Fruit fly (Drosophila melanogaster) whole organism, prepupa: ENCODE measurements around the gene Agxt.

ENCODE experiments used
- Blimp-1 ChIP-seq: fragments of 200-800 bp; sonication (Bioruptor generic); optimal IDR thresholded peaks from 3 replicates; lab custom pipeline; 2017; ENCODE audit warnings: missing biosample characterization, missing genetic modification characterization, mild to moderate bottlenecking, moderate library complexity, missing genetic modification reagents
- CG15336 ChIP-seq: fragments of 200-800 bp; sonication (Bioruptor generic); IDR thresholded peaks from 2 replicates; pipeline ENCODE4 v1.3.6; 2022; ENCODE audit warnings: missing biosample characterization, missing genetic modification characterization
- CG1621 ChIP-seq: fragments of 200-800 bp; sonication (Bioruptor generic); optimal IDR thresholded peaks from 3 replicates; lab custom pipeline; 2018; ENCODE audit warnings: missing biosample characterization, mild to moderate bottlenecking, missing genetic modification characterization
- CG3032 ChIP-seq: fragments of 200-800 bp; optimal IDR thresholded peaks from 2 replicates; lab custom pipeline; 2019; ENCODE audit warnings: missing biosample characterization, mild to moderate bottlenecking, missing genetic modification characterization, moderate library complexity
- CG31627 ChIP-seq: fragments of 200-800 bp; sonication (Bioruptor generic); optimal IDR thresholded peaks from 3 replicates; lab custom pipeline; 2016; ENCODE audit warnings: missing biosample characterization, missing genetic modification characterization
- CG32006 ChIP-seq: fragments of 200-800 bp; sonication (Bioruptor generic); optimal IDR thresholded peaks from 3 replicates; lab custom pipeline; 2017; ENCODE audit warnings: missing biosample characterization, mild to moderate bottlenecking, missing genetic modification characterization
- CG34406 ChIP-seq: fragments of 200-800 bp; sonication (Bioruptor generic); optimal IDR thresholded peaks from 3 replicates; lab custom pipeline; 2016; ENCODE audit warnings: missing biosample characterization, missing genetic modification characterization
- CG3919 ChIP-seq: fragments of 200-800 bp; sonication (Bioruptor generic); optimal IDR thresholded peaks from 3 replicates; lab custom pipeline; 2016; ENCODE audit warnings: missing biosample characterization, missing genetic modification characterization
- CG4318 ChIP-seq: fragments of 200-800 bp; sonication (Bioruptor generic); optimal IDR thresholded peaks from 3 replicates; lab custom pipeline; 2017; ENCODE audit warnings: missing biosample characterization, mild to moderate bottlenecking, missing genetic modification characterization
- CG6163 ChIP-seq: fragments of 200-800 bp; sonication (Bioruptor generic); IDR thresholded peaks from 3 replicates; pipeline ENCODE4 v1.3.6; 2022; ENCODE audit warnings: missing biosample characterization, missing genetic modification characterization
- CG6276 ChIP-seq: fragments of 200-800 bp; sonication (Bioruptor generic); optimal IDR thresholded peaks from 2 replicates; lab custom pipeline; 2017; ENCODE audit warnings: missing biosample characterization, mild to moderate bottlenecking, missing genetic modification characterization
- CG6808 ChIP-seq: fragments of 200-800 bp; sonication (Bioruptor generic); optimal IDR thresholded peaks from 3 replicates; lab custom pipeline; 2017; ENCODE audit warnings: missing biosample characterization, missing genetic modification characterization, mild to moderate bottlenecking, moderate library complexity, missing genetic modification reagents
- CG6854 ChIP-seq: fragments of 200-800 bp; sonication (Bioruptor generic); optimal IDR thresholded peaks from 2 replicates; lab custom pipeline; 2017; ENCODE audit warnings: missing biosample characterization, mild to moderate bottlenecking, missing genetic modification characterization
- CG7368 ChIP-seq: fragments of 200-800 bp; sonication (Bioruptor generic); optimal IDR thresholded peaks from 3 replicates; lab custom pipeline; 2016; ENCODE audit warnings: missing biosample characterization, missing genetic modification characterization
- CG8119 ChIP-seq: fragments of 200-800 bp; sonication (Bioruptor generic); IDR thresholded peaks from 3 replicates; pipeline ENCODE4 v1.3.6; 2022; ENCODE audit warnings: missing biosample characterization, missing genetic modification characterization
- CG8319 ChIP-seq: fragments of 200-800 bp; sonication (Bioruptor generic); optimal IDR thresholded peaks from 3 replicates; lab custom pipeline; 2016; ENCODE audit warnings: missing biosample characterization, missing genetic modification characterization
- CG9139 ChIP-seq: fragments of 200-800 bp; sonication (Bioruptor generic); optimal IDR thresholded peaks from 3 replicates; lab custom pipeline; 2017; ENCODE audit warnings: missing biosample characterization, mild to moderate bottlenecking, missing genetic modification characterization
- Eip75B ChIP-seq: fragments of 200-800 bp; sonication (Bioruptor generic); optimal IDR thresholded peaks from 3 replicates; lab custom pipeline; 2016; ENCODE audit warnings: missing biosample characterization, missing genetic modification characterization
- Eip78C ChIP-seq: fragments of 200-800 bp; sonication (Bioruptor generic); peaks from one replicate; lab custom pipeline; 2016; ENCODE audit warnings: missing biosample characterization, missing genetic modification characterization
- Ets21C ChIP-seq: fragments of 200-800 bp; sonication (Bioruptor generic); optimal IDR thresholded peaks from 3 replicates; lab custom pipeline; 2016; ENCODE audit warnings: missing biosample characterization, missing genetic modification characterization
- Ets96B ChIP-seq: fragments of 200-800 bp; optimal IDR thresholded peaks from 2 replicates; lab custom pipeline; 2019; ENCODE audit warnings: missing biosample characterization, mild to moderate bottlenecking, missing genetic modification characterization, moderate library complexity
- Gug ChIP-seq: fragments of 200-800 bp; sonication (Bioruptor generic); IDR thresholded peaks from 2 replicates; pipeline ENCODE4 v1.3.6; 2022; ENCODE audit warnings: missing biosample characterization, missing genetic modification characterization
- Hr38 ChIP-seq: sonication (Bioruptor generic); optimal IDR thresholded peaks from 2 replicates; lab custom pipeline; 2016; ENCODE audit warnings: missing biosample characterization, missing genetic modification characterization
- Hr39 ChIP-seq: fragments of 200-800 bp; sonication (Bioruptor generic); optimal IDR thresholded peaks from 2 replicates; lab custom pipeline; 2016; ENCODE audit warnings: missing biosample characterization, missing genetic modification characterization
- Hr4 ChIP-seq: fragments of 200-800 bp; sonication (Bioruptor generic); optimal IDR thresholded peaks from 3 replicates; lab custom pipeline; 2016; ENCODE audit warnings: missing biosample characterization, missing genetic modification characterization
- Lpt ChIP-seq: fragments of 200-800 bp; sonication (Bioruptor generic); optimal IDR thresholded peaks from 3 replicates; lab custom pipeline; 2016; ENCODE audit warnings: missing biosample characterization, missing genetic modification characterization
- Met ChIP-seq: fragments of 200-800 bp; sonication (Bioruptor generic); optimal IDR thresholded peaks from 3 replicates; lab custom pipeline; 2016; ENCODE audit warnings: missing biosample characterization, missing genetic modification characterization
- OdsH ChIP-seq: fragments of 200-800 bp; sonication (Bioruptor generic); optimal IDR thresholded peaks from 3 replicates; lab custom pipeline; 2016; ENCODE audit warnings: missing biosample characterization, missing genetic modification characterization
- Smox ChIP-seq: fragments of 200-800 bp; sonication (Bioruptor generic); optimal IDR thresholded peaks from 3 replicates; lab custom pipeline; 2016; ENCODE audit warnings: missing biosample characterization, missing genetic modification characterization
- Sox102F ChIP-seq: fragments of 200-800 bp; sonication (Bioruptor generic); optimal IDR thresholded peaks from 2 replicates; lab custom pipeline; 2016; ENCODE audit warnings: missing biosample characterization, mild to moderate bottlenecking, missing genetic modification characterization
- Sox14 ChIP-seq: fragments of 200-800 bp; sonication (Bioruptor generic); optimal IDR thresholded peaks from 3 replicates; lab custom pipeline; 2016; ENCODE audit warnings: missing biosample characterization, missing genetic modification characterization
- Sox15 ChIP-seq: fragments of 200-800 bp; sonication (Bioruptor generic); optimal IDR thresholded peaks from 3 replicates; lab custom pipeline; 2016; ENCODE audit warnings: missing biosample characterization, missing genetic modification characterization
- acj6 ChIP-seq: fragments of 200-800 bp; sonication (Bioruptor generic); optimal IDR thresholded peaks from 3 replicates; lab custom pipeline; 2016; ENCODE audit warnings: missing biosample characterization, missing genetic modification characterization
- cyc ChIP-seq: fragments of 200-800 bp; sonication (Bioruptor generic); optimal IDR thresholded peaks from 3 replicates; lab custom pipeline; 2016; ENCODE audit warnings: missing biosample characterization, missing genetic modification characterization
- dac ChIP-seq: fragments of 200-800 bp; sonication (Bioruptor generic); optimal IDR thresholded peaks from 2 replicates; lab custom pipeline; 2017; ENCODE audit warnings: missing biosample characterization, mild to moderate bottlenecking, missing genetic modification characterization
- dsx ChIP-seq: fragments of 200-800 bp; optimal IDR thresholded peaks from 3 replicates; lab custom pipeline; 2019; ENCODE audit warnings: missing biosample characterization, mild to moderate bottlenecking, missing genetic modification characterization, moderate library complexity; ENCODE audit not compliant: poor library complexity, severe bottlenecking
- eg ChIP-seq: fragments of 200-800 bp; sonication (Bioruptor generic); IDR thresholded peaks from 3 replicates; pipeline ENCODE4 v1.3.6; 2022; ENCODE audit warnings: missing biosample characterization, missing genetic modification characterization
- fd59A ChIP-seq: fragments of 200-800 bp; sonication (Bioruptor generic); optimal IDR thresholded peaks from 2 replicates; lab custom pipeline; 2017; ENCODE audit warnings: missing biosample characterization, mild to moderate bottlenecking, missing genetic modification characterization, missing genetic modification reagents
- fd85E ChIP-seq: fragments of 200-800 bp; sonication (Bioruptor generic); optimal IDR thresholded peaks from 3 replicates; lab custom pipeline; 2016; ENCODE audit warnings: missing biosample characterization, missing genetic modification characterization
- fkh ChIP-seq: fragments of 200-800 bp; sonication (Bioruptor generic); optimal IDR thresholded peaks from 3 replicates; lab custom pipeline; 2017; ENCODE audit warnings: missing biosample characterization, mild to moderate bottlenecking, missing genetic modification characterization, moderate library complexity
- lz ChIP-seq: fragments of 200-800 bp; sonication (Bioruptor generic); optimal IDR thresholded peaks from 3 replicates; lab custom pipeline; 2016; ENCODE audit warnings: missing biosample characterization, missing genetic modification characterization
- pdm3 ChIP-seq: fragments of 200-800 bp; sonication (Bioruptor generic); optimal IDR thresholded peaks from 3 replicates; lab custom pipeline; 2016; ENCODE audit warnings: missing biosample characterization, missing genetic modification characterization
- salr ChIP-seq, 2 experiments: fragments of 200-800 bp; sonication (Bioruptor generic); optimal IDR thresholded peaks; 3 replicates each; lab custom pipeline; 2016 to 2018; ENCODE audit warnings: missing biosample characterization in 2 of 2, missing genetic modification characterization in 2 of 2, mild to moderate bottlenecking in 1 of 2
- spab ChIP-seq: fragments of 200-800 bp; sonication (Bioruptor generic); optimal IDR thresholded peaks from 2 replicates; lab custom pipeline; 2017; ENCODE audit warnings: missing biosample characterization, mild to moderate bottlenecking, missing genetic modification characterization, missing genetic modification reagents
- ss ChIP-seq, 2 experiments: fragments of 200-800 bp; sonication (Bioruptor generic); optimal IDR thresholded peaks; 2 replicates in 1 of 2; 3 replicates in 1 of 2; lab custom pipeline; 2017 to 2018; ENCODE audit warnings: mild to moderate bottlenecking in 2 of 2, missing biosample characterization in 2 of 2, missing genetic modification characterization in 2 of 2, moderate library complexity in 1 of 2
- svp ChIP-seq: fragments of 200-800 bp; sonication (Bioruptor generic); peaks from one replicate; lab custom pipeline; 2016; ENCODE audit warnings: missing biosample characterization, missing genetic modification characterization
- topi ChIP-seq: fragments of 200-800 bp; sonication (Bioruptor generic); optimal IDR thresholded peaks from 3 replicates; lab custom pipeline; 2016; ENCODE audit warnings: missing biosample characterization, missing genetic modification characterization
- vri ChIP-seq: fragments of 200-800 bp; sonication (Bioruptor generic); optimal IDR thresholded peaks from 3 replicates; lab custom pipeline; 2016; ENCODE audit warnings: missing biosample characterization, mild to moderate bottlenecking, missing genetic modification characterization

Agxt gene

DNA sequence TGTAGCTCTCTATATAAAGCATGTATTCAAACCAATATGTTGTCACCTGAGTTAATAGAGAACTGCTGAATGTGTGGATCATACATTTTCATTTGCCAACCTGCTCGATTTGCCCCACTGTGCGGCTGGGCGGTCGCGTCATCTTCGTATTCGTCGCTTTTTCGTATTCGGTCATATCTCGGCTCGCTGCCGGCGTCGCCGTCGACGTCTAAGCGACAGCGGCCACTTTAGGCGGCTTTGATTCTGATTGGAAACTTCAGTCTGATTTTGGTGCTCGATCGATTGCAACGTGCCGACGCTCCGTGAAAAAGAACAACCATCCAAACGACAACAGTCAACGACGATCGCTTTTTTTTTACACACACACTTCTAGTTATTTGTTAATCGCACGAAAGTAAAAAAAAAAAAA lies 17.1 kb downstream of the Agxt start:
- TF ChIP-seq Sox102F (GFP tag; lab: Kevin White, UChicago) (no peak), Sox15 (no peak), CG6854 (GFP tag; lab: Kevin White, UChicago) (no peak), pdm3 (GFP tag; lab: Kevin White, UChicago) (no peak), acj6 (no peak), Hr38 (no peak), Eip75B (GFP tag; lab: Kevin White, UChicago) (no peak), Eip78C (GFP tag; lab: Kevin White, UChicago) (peak; percentile 49), Blimp-1 (no peak), fd59A (GFP tag; lab: Kevin White, UChicago) (no peak), CG34406 (GFP tag; lab: Kevin White, UChicago) (no peak), Hr39 (GFP tag; lab: Kevin White, UChicago) (no peak), CG6808 (GFP tag; lab: Kevin White, UChicago) (no peak), CG8319 (GFP tag; lab: Kevin White, UChicago) (no peak), Met (peak; percentile 1), CG3032 (tag; lab: Kevin White, UChicago) (no peak), CG9139 (no peak), CG15336 (GFP tag; lab: Robert Waterston, UW) (peak; percentile 46), CG8119 (GFP tag; lab: Robert Waterston, UW) (no peak), CG3919 (no peak), vri (GFP tag; lab: Kevin White, UChicago) (peak; percentile 56), svp (GFP tag; lab: Kevin White, UChicago) (peak; percentile 73), salr (GFP tag; optimal IDR thresholded peaks at IDR 0.05; lab: Kevin White, UChicago) (no peak), Ets21C (GFP tag; lab: Kevin White, UChicago) (no peak), Ets96B (tag; lab: Kevin White, UChicago) (no peak), Hr4 (GFP tag; lab: Kevin White, UChicago) (no peak), OdsH (no peak), CG6276 (GFP tag; lab: Kevin White, UChicago) (no peak), ss (GFP tag; optimal IDR thresholded peaks at IDR 0.05; lab: Kevin White, UChicago) (no peak), dac (GFP tag; lab: Kevin White, UChicago) (no peak), Smox (GFP tag; lab: Kevin White, UChicago) (no peak), fkh (GFP tag; lab: Kevin White, UChicago) (no peak), CG31627 (GFP tag; lab: Kevin White, UChicago) (no peak), CG7368 (GFP tag; lab: Kevin White, UChicago) (no peak), Sox14 (GFP tag; lab: Kevin White, UChicago) (no peak), spab (GFP tag; lab: Kevin White, UChicago) (no peak), fd85E (no peak), CG4318 (GFP tag; lab: Kevin White, UChicago) (no peak), dsx (GFP tag; lab: Kevin White, UChicago) (no peak), Lpt (GFP tag; lab: Kevin White, UChicago) (no peak), cyc (GFP tag; lab: Kevin White, UChicago) (no peak), topi (GFP tag; lab: Kevin White, UChicago) (no peak), Gug (GFP tag; lab: Robert Waterston, UW) (no peak), CG6163 (GFP tag; lab: Robert Waterston, UW) (0 out of 3 replicates have a peak, but pooled peaks have one; percentile 31), CG1621 (tag; lab: Kevin White, UChicago) (no peak), lz (GFP tag; lab: Kevin White, UChicago) (no peak), CG32006 (GFP tag; lab: Kevin White, UChicago) (no peak), eg (GFP tag; lab: Robert Waterston, UW) (peak; percentile 14; the same call in 1 of the 3 replicates)
